Fruit fly (Drosophila melanogaster) whole organism, embryonic: Measurements from ENCODE around the gene Esyt2.

Experiments
- Atf3 ChIP-seq: fragments of 200-800 bp; sonication (Bioruptor generic); optimal IDR thresholded peaks from 3 replicates; lab custom pipeline; 2016; ENCODE audit warnings: missing biosample characterization, missing genetic modification characterization
- Bgb ChIP-seq: fragments of 200-800 bp; sonication (Bioruptor generic); IDR thresholded peaks from 2 replicates; pipeline ENCODE4 v1.3.6; 2022; ENCODE audit warnings: missing biosample characterization, missing genetic modification characterization; ENCODE audit not compliant: partially characterized antibody
- CG11247 ChIP-seq: fragments of 200-800 bp; sonication (Bioruptor generic); IDR thresholded peaks from 2 replicates; pipeline ENCODE4 v1.3.6; 2022; ENCODE audit warnings: missing biosample characterization, missing genetic modification characterization
- CG11560 ChIP-seq: fragments of 200-800 bp; sonication (Bioruptor generic); IDR thresholded peaks from 3 replicates; pipeline ENCODE4 v1.3.6; 2022; ENCODE audit warnings: missing biosample characterization, missing genetic modification characterization
- CG11695 ChIP-seq: fragments of 200-800 bp; sonication (Bioruptor generic); IDR thresholded peaks from 3 replicates; pipeline ENCODE4 v1.3.6; 2022; ENCODE audit warnings: missing biosample characterization, missing genetic modification characterization
- CG12299 ChIP-seq: fragments of 200-800 bp; sonication (Bioruptor generic); optimal IDR thresholded peaks from 2 replicates; lab custom pipeline; 2018; ENCODE audit warnings: missing biosample characterization, mild to moderate bottlenecking, missing genetic modification characterization
- CG14667 ChIP-seq: fragments of 200-800 bp; sonication (Bioruptor generic); IDR thresholded peaks from 2 replicates; pipeline ENCODE4 v1.3.6; 2022; ENCODE audit warnings: missing biosample characterization, missing genetic modification characterization
- CG1602 ChIP-seq: fragments of 200-800 bp; sonication (Bioruptor generic); optimal IDR thresholded peaks from 3 replicates; lab custom pipeline; 2016; ENCODE audit warnings: missing biosample characterization, missing genetic modification characterization
- CG1603 ChIP-seq: fragments of 200-800 bp; sonication (Bioruptor generic); optimal IDR thresholded peaks from 2 replicates; lab custom pipeline; 2019; ENCODE audit warnings: missing biosample characterization, mild to moderate bottlenecking, missing genetic modification characterization, moderate library complexity
- CG1792 ChIP-seq: fragments of 200-800 bp; sonication (Bioruptor generic); optimal IDR thresholded peaks from 2 replicates; lab custom pipeline; 2016; ENCODE audit warnings: missing biosample characterization, missing genetic modification characterization
- CG18262 ChIP-seq: fragments of 200-800 bp; optimal IDR thresholded peaks from 3 replicates; lab custom pipeline; 2019; ENCODE audit warnings: missing biosample characterization, mild to moderate bottlenecking, missing genetic modification characterization, moderate library complexity
- CG2202 ChIP-seq: fragments of 200-800 bp; sonication (Bioruptor generic); optimal IDR thresholded peaks from 2 replicates; lab custom pipeline; 2018; ENCODE audit warnings: missing biosample characterization, mild to moderate bottlenecking, missing genetic modification characterization
- CG30431 ChIP-seq: fragments of 200-800 bp; sonication (Bioruptor generic); optimal IDR thresholded peaks from 2 replicates; lab custom pipeline; 2017; ENCODE audit warnings: missing biosample characterization, missing genetic modification characterization
- CG31224 ChIP-seq: fragments of 200-800 bp; sonication (Bioruptor generic); IDR thresholded peaks from 2 replicates; pipeline ENCODE4 v1.3.6; 2022; ENCODE audit warnings: missing biosample characterization, missing genetic modification characterization
- CG33557 ChIP-seq: fragments of 200-800 bp; sonication (Bioruptor generic); optimal IDR thresholded peaks from 2 replicates; lab custom pipeline; 2019; ENCODE audit warnings: missing biosample characterization, mild to moderate bottlenecking, missing genetic modification characterization, moderate library complexity
- CG42726 ChIP-seq: fragments of 200-800 bp; sonication (Bioruptor generic); IDR thresholded peaks from 2 replicates; pipeline ENCODE4 v1.3.6; 2022; ENCODE audit warnings: missing biosample characterization, missing genetic modification characterization; ENCODE audit not compliant: partially characterized antibody
- CG43689 ChIP-seq: fragments of 200-800 bp; sonication (Bioruptor generic); IDR thresholded peaks from 2 replicates; pipeline ENCODE4 v1.3.6; 2022; ENCODE audit warnings: missing biosample characterization, missing genetic modification characterization
- CG6813 ChIP-seq: fragments of 200-800 bp; sonication (Bioruptor generic); optimal IDR thresholded peaks from 2 replicates; lab custom pipeline; 2017; ENCODE audit warnings: missing biosample characterization, missing genetic modification characterization, mild to moderate bottlenecking, moderate library complexity, missing genetic modification reagents
- CG7271 ChIP-seq: fragments of 200-800 bp; sonication (Bioruptor generic); optimal IDR thresholded peaks from 2 replicates; lab custom pipeline; 2018; ENCODE audit warnings: missing biosample characterization, mild to moderate bottlenecking, missing genetic modification characterization, moderate library complexity
- CG9437 ChIP-seq: fragments of 200-800 bp; sonication (Bioruptor generic); optimal IDR thresholded peaks from 2 replicates; lab custom pipeline; 2018; ENCODE audit warnings: missing biosample characterization, mild to moderate bottlenecking, missing genetic modification characterization
- CHES-1-like ChIP-seq: fragments of 200-800 bp; sonication (Bioruptor generic); optimal IDR thresholded peaks from 2 replicates; lab custom pipeline; 2016; ENCODE audit warnings: missing biosample characterization, missing genetic modification characterization
- Dfd ChIP-seq, 2 experiments: fragments of >200 bp; optimal IDR thresholded peaks; 2 replicates each; lab custom pipeline; 2017; ENCODE audit warnings: missing biosample characterization in 2 of 2, missing genetic modification characterization in 2 of 2
- Dll ChIP-seq: fragments of 200-800 bp; sonication (Bioruptor generic); IDR thresholded peaks from 4 replicates; pipeline ENCODE4 v1.3.6; 2022; ENCODE audit warnings: missing biosample characterization, missing genetic modification characterization; ENCODE audit not compliant: partially characterized antibody
- H2.0 ChIP-seq: fragments of 200-800 bp; sonication (Bioruptor generic); IDR thresholded peaks from 2 replicates; pipeline ENCODE4 v1.3.6; 2022; ENCODE audit warnings: missing biosample characterization, missing genetic modification characterization
- Med ChIP-seq: fragments of 200-800 bp; sonication (Bioruptor generic); peaks from one replicate; lab custom pipeline; 2016; ENCODE audit warnings: missing biosample characterization, missing genetic modification characterization, mild to moderate bottlenecking, inconsistent platforms, moderate library complexity
- Mes4 ChIP-seq: fragments of 200-800 bp; sonication (Bioruptor generic); optimal IDR thresholded peaks from 2 replicates; lab custom pipeline; 2016; ENCODE audit warnings: missing biosample characterization, missing genetic modification characterization
- Nf-YB ChIP-seq: fragments of 200-800 bp; sonication (Bioruptor generic); optimal IDR thresholded peaks from 3 replicates; lab custom pipeline; 2019; ENCODE audit warnings: missing biosample characterization, mild to moderate bottlenecking, missing genetic modification characterization, moderate library complexity
- Opbp ChIP-seq: fragments of 200-800 bp; sonication (Bioruptor generic); IDR thresholded peaks from 3 replicates; pipeline ENCODE4 v1.3.6; 2022; ENCODE audit warnings: missing biosample characterization, missing genetic modification characterization; ENCODE audit not compliant: partially characterized antibody
- Rx ChIP-seq: fragments of 200-800 bp; sonication (Bioruptor generic); IDR thresholded peaks from 2 replicates; pipeline ENCODE4 v1.3.6; 2022; ENCODE audit warnings: missing biosample characterization, missing genetic modification characterization
- amos ChIP-seq: fragments of 200-800 bp; sonication (Bioruptor generic); IDR thresholded peaks from 2 replicates; pipeline ENCODE4 v1.3.6; 2022; ENCODE audit warnings: missing biosample characterization, missing genetic modification characterization; ENCODE audit not compliant: partially characterized antibody
- ato ChIP-seq: fragments of 200-800 bp; sonication (Bioruptor generic); IDR thresholded peaks from 2 replicates; pipeline ENCODE4 v1.3.6; 2022; ENCODE audit warnings: missing biosample characterization, missing genetic modification characterization; ENCODE audit not compliant: partially characterized antibody
- caup ChIP-seq: fragments of 200-800 bp; sonication (Bioruptor generic); optimal IDR thresholded peaks from 3 replicates; lab custom pipeline; 2017; ENCODE audit warnings: missing biosample characterization, mild to moderate bottlenecking, missing genetic modification characterization, moderate library complexity; ENCODE audit not compliant: severe bottlenecking
- crc ChIP-seq: fragments of 200-800 bp; sonication (Bioruptor generic); optimal IDR thresholded peaks from 2 replicates; lab custom pipeline; 2016; ENCODE audit warnings: missing biosample characterization, missing genetic modification characterization
- dysf ChIP-seq: fragments of 200-800 bp; sonication (Bioruptor generic); IDR thresholded peaks from 3 replicates; pipeline ENCODE4 v1.3.6; 2022; ENCODE audit warnings: missing biosample characterization, missing genetic modification characterization
- hbn ChIP-seq: fragments of 200-800 bp; sonication (Bioruptor generic); IDR thresholded peaks from 2 replicates; pipeline ENCODE4 v1.3.6; 2022; ENCODE audit warnings: missing biosample characterization, missing genetic modification characterization; ENCODE audit not compliant: partially characterized antibody
- hkb ChIP-seq, 2 experiments: fragments of 200-800 bp in 1 of 2; fragments of >200 bp in 1 of 2; sonication (Bioruptor generic) in 1 of 2; IDR thresholded peaks in 1 of 2; optimal IDR thresholded peaks in 1 of 2; 2 replicates each; pipeline versions ENCODE4 v1.3.6 to Lab custom; 2017 to 2022; ENCODE audit warnings: missing biosample characterization in 1 of 2, missing genetic modification characterization in 1 of 2
- hth ChIP-seq: fragments of >200 bp; optimal IDR thresholded peaks from 2 replicates; lab custom pipeline; 2017; ENCODE audit warnings: inconsistent platforms
- onecut ChIP-seq: fragments of 200-800 bp; sonication (Bioruptor generic); IDR thresholded peaks from 2 replicates; pipeline ENCODE4 v1.3.6; 2022; ENCODE audit warnings: missing biosample characterization, missing genetic modification characterization
- row ChIP-seq: fragments of 200-800 bp; sonication (Bioruptor generic); IDR thresholded peaks from 3 replicates; pipeline ENCODE4 v1.3.6; 2022; ENCODE audit warnings: missing biosample characterization, missing genetic modification characterization
- scrt ChIP-seq: fragments of 200-800 bp; sonication (Bioruptor generic); optimal IDR thresholded peaks from 2 replicates; lab custom pipeline; 2018; ENCODE audit warnings: missing biosample characterization, mild to moderate bottlenecking, missing genetic modification characterization, moderate library complexity
- sens ChIP-seq: fragments of 200-800 bp; sonication (Bioruptor generic); peaks from one replicate; lab custom pipeline; 2016; ENCODE audit warnings: missing biosample characterization, missing genetic modification characterization
- sim ChIP-seq: fragments of 200-800 bp; sonication (Bioruptor generic); IDR thresholded peaks from 2 replicates; pipeline ENCODE4 v1.3.6; 2022; ENCODE audit warnings: missing biosample characterization, missing genetic modification characterization
- sisA ChIP-seq: fragments of 200-800 bp; sonication (Bioruptor generic); IDR thresholded peaks from 2 replicates; pipeline ENCODE4 v1.3.6; 2022; ENCODE audit warnings: missing biosample characterization, missing genetic modification characterization
- tgo ChIP-seq: fragments of 200-800 bp; sonication (Bioruptor generic); IDR thresholded peaks from 3 replicates; pipeline ENCODE4 v1.3.6; 2022; ENCODE audit warnings: missing biosample characterization, missing genetic modification characterization
- tx ChIP-seq: fragments of 200-800 bp; sonication (Bioruptor generic); optimal IDR thresholded peaks from 2 replicates; lab custom pipeline; 2016; ENCODE audit warnings: missing biosample characterization, missing genetic modification characterization
- unc-4 ChIP-seq: fragments of 200-800 bp; sonication (Bioruptor generic); IDR thresholded peaks from 2 replicates; pipeline ENCODE4 v1.3.6; 2022; ENCODE audit warnings: missing biosample characterization, missing genetic modification characterization; ENCODE audit not compliant: partially characterized antibody
- unpg ChIP-seq: fragments of 200-800 bp; sonication (Bioruptor generic); optimal IDR thresholded peaks from 3 replicates; lab custom pipeline; 2018; ENCODE audit warnings: missing biosample characterization, mild to moderate bottlenecking, missing genetic modification characterization, moderate library complexity
- wek ChIP-seq: fragments of 200-800 bp; sonication (Bioruptor generic); optimal IDR thresholded peaks from 3 replicates; lab custom pipeline; 2018; ENCODE audit warnings: missing biosample characterization, mild to moderate bottlenecking, missing genetic modification characterization, moderate library complexity
- yki ChIP-seq: fragments of >200 bp; optimal IDR thresholded peaks from 3 replicates; lab custom pipeline; 2018
- z ChIP-seq: fragments of 200-800 bp; sonication (Bioruptor generic); IDR thresholded peaks from 3 replicates; pipeline ENCODE4 v1.3.6; 2022; ENCODE audit warnings: missing biosample characterization, missing genetic modification characterization
- zen2 ChIP-seq: fragments of 200-800 bp; sonication (Bioruptor generic); IDR thresholded peaks from 3 replicates; pipeline ENCODE4 v1.3.6; 2022; ENCODE audit warnings: missing biosample characterization, missing genetic modification characterization; ENCODE audit not compliant: partially characterized antibody

The Esyt2 gene

dm6 chr3R:24527845-24528244, 16.7 kb upstream of the Esyt2 start, which contains the start of gene CG6607 (continued):
- TF ChIP-seq CG1792, result no peak
- no peak for TF ChIP-seq Nf-YB
- TF ChIP-seq CG14667 (GFP tag; lab: Robert Waterston, UW), result no peak
- TF ChIP-seq CG1603 (tag; lab: Kevin White, UChicago), result no peak
- TF ChIP-seq unc-4, result peak; percentile 39
- peak; percentile 47; the same call in 1 of the 2 replicates for TF ChIP-seq ato (GFP tag; lab: Robert Waterston, UW)
- no peak for TF ChIP-seq Atf3 (GFP tag; lab: Kevin White, UChicago)
- no peak for TF ChIP-seq CG12299
- no peak for TF ChIP-seq CHES-1-like (GFP tag; lab: Kevin White, UChicago)
- no peak for TF ChIP-seq wek (GFP tag; lab: Kevin White, UChicago)
- TF ChIP-seq Rx (GFP tag; lab: Robert Waterston, UW), result no peak
- no peak for TF ChIP-seq tx (GFP tag; lab: Kevin White, UChicago)
- TF ChIP-seq CG6813 (GFP tag; lab: Kevin White, UChicago), result no peak
- 0 out of 3 replicates have a peak, but pooled peaks have one; percentile 13 for TF ChIP-seq Opbp
- no peak for TF ChIP-seq CG31224 (GFP tag; lab: Robert Waterston, UW)
- TF ChIP-seq scrt (GFP tag; lab: Kevin White, UChicago), result no peak
- no peak for TF ChIP-seq dysf (GFP tag; lab: Robert Waterston, UW)
- peak; percentile 41; the same call in 1 of the 2 replicates for TF ChIP-seq hbn (GFP tag; lab: Robert Waterston, UW)
- peak; percentile 33; the same call in 1 of the 2 replicates for TF ChIP-seq Bgb (GFP tag; lab: Robert Waterston, UW)
- TF ChIP-seq tgo, result no peak
- peak; percentile 53 for TF ChIP-seq sens (GFP tag; lab: Kevin White, UChicago)
- TF ChIP-seq caup (GFP tag; lab: Kevin White, UChicago), result no peak
- no peak for TF ChIP-seq onecut (GFP tag; lab: Robert Waterston, UW)
- no peak; the same call in 2 of the 3 replicates for TF ChIP-seq row (GFP tag; lab: Robert Waterston, UW)
- TF ChIP-seq zen2 (GFP tag; lab: Robert Waterston, UW), result peak; percentile 64
- TF ChIP-seq CG2202, result no peak
- no peak for TF ChIP-seq yki (lab: Kevin White, UChicago)
- no peak for TF ChIP-seq H2.0 (GFP tag; lab: Robert Waterston, UW)
- TF ChIP-seq CG30431, result no peak
- TF ChIP-seq CG1602, result no peak
- TF ChIP-seq hth (lab: Kevin White, UChicago), result no peak
- TF ChIP-seq amos, result peak; percentile 43; the same call in 1 of the 2 replicates
- TF ChIP-seq CG11695 (GFP tag; lab: Robert Waterston, UW), result no peak
- no peak for TF ChIP-seq sim (GFP tag; lab: Robert Waterston, UW)
- TF ChIP-seq CG7271 (tag; lab: Kevin White, UChicago), result no peak
- TF ChIP-seq crc (GFP tag; lab: Kevin White, UChicago), result no peak
- TF ChIP-seq sisA (GFP tag; lab: Robert Waterston, UW), result no peak
- TF ChIP-seq Mes4 (GFP tag; lab: Kevin White, UChicago), result no peak
- no peak for TF ChIP-seq CG42726
- peak; percentile 48; the same call in 2 of the 4 replicates for TF ChIP-seq Dll
- no peak for TF ChIP-seq Dfd (GFP tag; optimal IDR thresholded peaks at IDR 0.05; lab: Kevin White, UChicago)
- peak; percentile 70 for TF ChIP-seq Med
- no peak for TF ChIP-seq CG43689 (GFP tag; lab: Robert Waterston, UW)
- no peak for TF ChIP-seq CG18262 (tag; lab: Kevin White, UChicago)
- no peak for TF ChIP-seq unpg (GFP tag; lab: Kevin White, UChicago)
- no peak for TF ChIP-seq z
- TF ChIP-seq CG11247 (GFP tag; lab: Robert Waterston, UW), result no peak
- no peak for TF ChIP-seq CG9437 (GFP tag; lab: Kevin White, UChicago)
- TF ChIP-seq CG33557 (GFP tag; lab: Kevin White, UChicago), result no peak
- TF ChIP-seq CG11560 (tag; lab: Robert Waterston, UW), result no peak
- no peak for TF ChIP-seq hkb (optimal IDR thresholded peaks at IDR 0.05; lab: Kevin White, UChicago)
- TF ChIP-seq hkb (GFP tag; IDR thresholded peaks at IDR 0.05; lab: Robert Waterston, UW), result no peak
